Fruit fly (Drosophila melanogaster) whole organism, prepupa: Measurements from ENCODE around the gene kek5.

ENCODE experiments used
- CG10631 ChIP-seq: fragments of 200-800 bp; sonication (Bioruptor generic); optimal IDR thresholded peaks from 2 replicates; lab custom pipeline; 2016; ENCODE audit warnings: missing biosample characterization, missing genetic modification characterization
- CG10669 ChIP-seq: fragments of 200-800 bp; sonication (Bioruptor generic); optimal IDR thresholded peaks from 3 replicates; lab custom pipeline; 2018; ENCODE audit warnings: missing biosample characterization, mild to moderate bottlenecking, missing genetic modification characterization, moderate library complexity
- CG11294 ChIP-seq: fragments of 200-800 bp; sonication (Bioruptor generic); IDR thresholded peaks from 2 replicates; pipeline ENCODE4 v1.3.6; 2022; ENCODE audit warnings: missing biosample characterization, missing genetic modification characterization
- CG11762 ChIP-seq: fragments of 200-800 bp; sonication (Bioruptor generic); optimal IDR thresholded peaks from 3 replicates; lab custom pipeline; 2016; ENCODE audit warnings: missing biosample characterization, missing genetic modification characterization; ENCODE audit not compliant: insufficient read depth
- CG11902 ChIP-seq: fragments of 200-800 bp; sonication (Bioruptor generic); optimal IDR thresholded peaks from 3 replicates; lab custom pipeline; 2016; ENCODE audit warnings: missing biosample characterization, missing genetic modification characterization
- CG15336 ChIP-seq: fragments of 200-800 bp; sonication (Bioruptor generic); IDR thresholded peaks from 2 replicates; pipeline ENCODE4 v1.3.6; 2022; ENCODE audit warnings: missing biosample characterization, missing genetic modification characterization
- CG1621 ChIP-seq: fragments of 200-800 bp; sonication (Bioruptor generic); optimal IDR thresholded peaks from 3 replicates; lab custom pipeline; 2018; ENCODE audit warnings: missing biosample characterization, mild to moderate bottlenecking, missing genetic modification characterization
- CG16779 ChIP-seq: fragments of 200-800 bp; sonication (Bioruptor generic); optimal IDR thresholded peaks from 3 replicates; lab custom pipeline; 2017; ENCODE audit warnings: missing biosample characterization, mild to moderate bottlenecking, missing genetic modification characterization
- CG3032 ChIP-seq: fragments of 200-800 bp; optimal IDR thresholded peaks from 2 replicates; lab custom pipeline; 2019; ENCODE audit warnings: missing biosample characterization, mild to moderate bottlenecking, missing genetic modification characterization, moderate library complexity
- CG31627 ChIP-seq: fragments of 200-800 bp; sonication (Bioruptor generic); optimal IDR thresholded peaks from 3 replicates; lab custom pipeline; 2016; ENCODE audit warnings: missing biosample characterization, missing genetic modification characterization
- CG32006 ChIP-seq: fragments of 200-800 bp; sonication (Bioruptor generic); optimal IDR thresholded peaks from 3 replicates; lab custom pipeline; 2017; ENCODE audit warnings: missing biosample characterization, mild to moderate bottlenecking, missing genetic modification characterization
- CG3919 ChIP-seq: fragments of 200-800 bp; sonication (Bioruptor generic); optimal IDR thresholded peaks from 3 replicates; lab custom pipeline; 2016; ENCODE audit warnings: missing biosample characterization, missing genetic modification characterization
- CG4318 ChIP-seq: fragments of 200-800 bp; sonication (Bioruptor generic); optimal IDR thresholded peaks from 3 replicates; lab custom pipeline; 2017; ENCODE audit warnings: missing biosample characterization, mild to moderate bottlenecking, missing genetic modification characterization
- CG6163 ChIP-seq: fragments of 200-800 bp; sonication (Bioruptor generic); IDR thresholded peaks from 3 replicates; pipeline ENCODE4 v1.3.6; 2022; ENCODE audit warnings: missing biosample characterization, missing genetic modification characterization
- CG6276 ChIP-seq: fragments of 200-800 bp; sonication (Bioruptor generic); optimal IDR thresholded peaks from 2 replicates; lab custom pipeline; 2017; ENCODE audit warnings: missing biosample characterization, mild to moderate bottlenecking, missing genetic modification characterization
- CG6808 ChIP-seq: fragments of 200-800 bp; sonication (Bioruptor generic); optimal IDR thresholded peaks from 3 replicates; lab custom pipeline; 2017; ENCODE audit warnings: missing biosample characterization, missing genetic modification characterization, mild to moderate bottlenecking, moderate library complexity, missing genetic modification reagents
- CG6854 ChIP-seq: fragments of 200-800 bp; sonication (Bioruptor generic); optimal IDR thresholded peaks from 2 replicates; lab custom pipeline; 2017; ENCODE audit warnings: missing biosample characterization, mild to moderate bottlenecking, missing genetic modification characterization
- CG8119 ChIP-seq: fragments of 200-800 bp; sonication (Bioruptor generic); IDR thresholded peaks from 3 replicates; pipeline ENCODE4 v1.3.6; 2022; ENCODE audit warnings: missing biosample characterization, missing genetic modification characterization
- CG8319 ChIP-seq: fragments of 200-800 bp; sonication (Bioruptor generic); optimal IDR thresholded peaks from 3 replicates; lab custom pipeline; 2016; ENCODE audit warnings: missing biosample characterization, missing genetic modification characterization
- CG8632 ChIP-seq: fragments of 200-800 bp; sonication (Bioruptor generic); optimal IDR thresholded peaks from 3 replicates; lab custom pipeline; 2016; ENCODE audit warnings: missing biosample characterization, missing genetic modification characterization
- CG9139 ChIP-seq: fragments of 200-800 bp; sonication (Bioruptor generic); optimal IDR thresholded peaks from 3 replicates; lab custom pipeline; 2017; ENCODE audit warnings: missing biosample characterization, mild to moderate bottlenecking, missing genetic modification characterization
- Eip75B ChIP-seq: fragments of 200-800 bp; sonication (Bioruptor generic); optimal IDR thresholded peaks from 3 replicates; lab custom pipeline; 2016; ENCODE audit warnings: missing biosample characterization, missing genetic modification characterization
- Eip78C ChIP-seq: fragments of 200-800 bp; sonication (Bioruptor generic); peaks from one replicate; lab custom pipeline; 2016; ENCODE audit warnings: missing biosample characterization, missing genetic modification characterization
- Eip93F ChIP-seq: fragments of 200-800 bp; sonication (Bioruptor generic); optimal IDR thresholded peaks from 2 replicates; lab custom pipeline; 2016; ENCODE audit warnings: missing biosample characterization, mild to moderate bottlenecking, missing genetic modification characterization
- Ets21C ChIP-seq: fragments of 200-800 bp; sonication (Bioruptor generic); optimal IDR thresholded peaks from 3 replicates; lab custom pipeline; 2016; ENCODE audit warnings: missing biosample characterization, missing genetic modification characterization
- Ets96B ChIP-seq: fragments of 200-800 bp; optimal IDR thresholded peaks from 2 replicates; lab custom pipeline; 2019; ENCODE audit warnings: missing biosample characterization, mild to moderate bottlenecking, missing genetic modification characterization, moderate library complexity
- Gug ChIP-seq: fragments of 200-800 bp; sonication (Bioruptor generic); IDR thresholded peaks from 2 replicates; pipeline ENCODE4 v1.3.6; 2022; ENCODE audit warnings: missing biosample characterization, missing genetic modification characterization
- Hr38 ChIP-seq: sonication (Bioruptor generic); optimal IDR thresholded peaks from 2 replicates; lab custom pipeline; 2016; ENCODE audit warnings: missing biosample characterization, missing genetic modification characterization
- Hr39 ChIP-seq: fragments of 200-800 bp; sonication (Bioruptor generic); optimal IDR thresholded peaks from 2 replicates; lab custom pipeline; 2016; ENCODE audit warnings: missing biosample characterization, missing genetic modification characterization
- Hr4 ChIP-seq: fragments of 200-800 bp; sonication (Bioruptor generic); optimal IDR thresholded peaks from 3 replicates; lab custom pipeline; 2016; ENCODE audit warnings: missing biosample characterization, missing genetic modification characterization
- Met ChIP-seq: fragments of 200-800 bp; sonication (Bioruptor generic); optimal IDR thresholded peaks from 3 replicates; lab custom pipeline; 2016; ENCODE audit warnings: missing biosample characterization, missing genetic modification characterization
- OdsH ChIP-seq: fragments of 200-800 bp; sonication (Bioruptor generic); optimal IDR thresholded peaks from 3 replicates; lab custom pipeline; 2016; ENCODE audit warnings: missing biosample characterization, missing genetic modification characterization
- Smox ChIP-seq: fragments of 200-800 bp; sonication (Bioruptor generic); optimal IDR thresholded peaks from 3 replicates; lab custom pipeline; 2016; ENCODE audit warnings: missing biosample characterization, missing genetic modification characterization
- Sox14 ChIP-seq: fragments of 200-800 bp; sonication (Bioruptor generic); optimal IDR thresholded peaks from 3 replicates; lab custom pipeline; 2016; ENCODE audit warnings: missing biosample characterization, missing genetic modification characterization
- acj6 ChIP-seq: fragments of 200-800 bp; sonication (Bioruptor generic); optimal IDR thresholded peaks from 3 replicates; lab custom pipeline; 2016; ENCODE audit warnings: missing biosample characterization, missing genetic modification characterization
- cyc ChIP-seq: fragments of 200-800 bp; sonication (Bioruptor generic); optimal IDR thresholded peaks from 3 replicates; lab custom pipeline; 2016; ENCODE audit warnings: missing biosample characterization, missing genetic modification characterization
- dac ChIP-seq: fragments of 200-800 bp; sonication (Bioruptor generic); optimal IDR thresholded peaks from 2 replicates; lab custom pipeline; 2017; ENCODE audit warnings: missing biosample characterization, mild to moderate bottlenecking, missing genetic modification characterization
- dsx ChIP-seq: fragments of 200-800 bp; optimal IDR thresholded peaks from 3 replicates; lab custom pipeline; 2019; ENCODE audit warnings: missing biosample characterization, mild to moderate bottlenecking, missing genetic modification characterization, moderate library complexity; ENCODE audit not compliant: poor library complexity, severe bottlenecking
- eg ChIP-seq: fragments of 200-800 bp; sonication (Bioruptor generic); IDR thresholded peaks from 3 replicates; pipeline ENCODE4 v1.3.6; 2022; ENCODE audit warnings: missing biosample characterization, missing genetic modification characterization
- fd85E ChIP-seq: fragments of 200-800 bp; sonication (Bioruptor generic); optimal IDR thresholded peaks from 3 replicates; lab custom pipeline; 2016; ENCODE audit warnings: missing biosample characterization, missing genetic modification characterization
- fkh ChIP-seq: fragments of 200-800 bp; sonication (Bioruptor generic); optimal IDR thresholded peaks from 3 replicates; lab custom pipeline; 2017; ENCODE audit warnings: missing biosample characterization, mild to moderate bottlenecking, missing genetic modification characterization, moderate library complexity
- lz ChIP-seq: fragments of 200-800 bp; sonication (Bioruptor generic); optimal IDR thresholded peaks from 3 replicates; lab custom pipeline; 2016; ENCODE audit warnings: missing biosample characterization, missing genetic modification characterization
- net ChIP-seq: fragments of 200-800 bp; sonication (Bioruptor generic); optimal IDR thresholded peaks from 3 replicates; lab custom pipeline; 2016; ENCODE audit warnings: missing biosample characterization, missing genetic modification characterization
- pdm3 ChIP-seq: fragments of 200-800 bp; sonication (Bioruptor generic); optimal IDR thresholded peaks from 3 replicates; lab custom pipeline; 2016; ENCODE audit warnings: missing biosample characterization, missing genetic modification characterization
- salr ChIP-seq, 2 experiments: fragments of 200-800 bp; sonication (Bioruptor generic); optimal IDR thresholded peaks; 3 replicates each; lab custom pipeline; 2016 to 2018; ENCODE audit warnings: missing biosample characterization in 2 of 2, missing genetic modification characterization in 2 of 2, mild to moderate bottlenecking in 1 of 2
- spab ChIP-seq: fragments of 200-800 bp; sonication (Bioruptor generic); optimal IDR thresholded peaks from 2 replicates; lab custom pipeline; 2017; ENCODE audit warnings: missing biosample characterization, mild to moderate bottlenecking, missing genetic modification characterization, missing genetic modification reagents
- svp ChIP-seq: fragments of 200-800 bp; sonication (Bioruptor generic); peaks from one replicate; lab custom pipeline; 2016; ENCODE audit warnings: missing biosample characterization, missing genetic modification characterization
- topi ChIP-seq: fragments of 200-800 bp; sonication (Bioruptor generic); optimal IDR thresholded peaks from 3 replicates; lab custom pipeline; 2016; ENCODE audit warnings: missing biosample characterization, missing genetic modification characterization
- vri ChIP-seq: fragments of 200-800 bp; sonication (Bioruptor generic); optimal IDR thresholded peaks from 3 replicates; lab custom pipeline; 2016; ENCODE audit warnings: missing biosample characterization, mild to moderate bottlenecking, missing genetic modification characterization

kek5 gene

DNA sequence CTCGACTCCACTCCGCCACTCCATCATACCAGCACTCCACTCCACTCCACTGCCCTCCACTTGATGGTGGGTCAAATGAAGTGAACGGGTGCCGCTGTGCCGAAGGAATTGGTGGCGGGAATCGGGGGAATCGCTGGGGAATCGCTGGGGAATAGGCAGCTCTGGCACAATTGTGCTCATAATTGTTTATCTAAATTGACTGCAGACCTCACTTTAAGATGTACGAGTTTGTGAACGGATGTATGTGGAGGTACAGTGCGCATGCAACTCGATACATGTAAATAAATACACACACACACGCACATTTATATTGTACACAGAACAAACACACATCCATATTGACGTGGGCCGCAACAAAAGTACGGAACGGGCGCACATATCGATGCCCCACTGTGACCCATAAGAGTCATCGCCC lies 19.0 kb downstream of the kek5 start (continued):
- TF ChIP-seq Hr39 = peak; percentile 4
- no peak for TF ChIP-seq Eip75B
- peak; percentile 41 for TF ChIP-seq fkh
- 0 out of 3 replicates have a peak, but pooled peaks have one; percentile 36 for TF ChIP-seq CG6163 (GFP tag; lab: Robert Waterston, UW)
- no peak for TF ChIP-seq CG8319 (GFP tag; lab: Kevin White, UChicago)
- TF ChIP-seq cyc = no peak
- no peak for TF ChIP-seq CG32006
- TF ChIP-seq Ets96B (tag; lab: Kevin White, UChicago) = no peak
- TF ChIP-seq dsx = no peak
- TF ChIP-seq CG1621 (tag; lab: Kevin White, UChicago) = peak; percentile 40
- peak; percentile 63 for TF ChIP-seq svp
- TF ChIP-seq acj6 = peak; percentile 2
- no peak for TF ChIP-seq Smox (GFP tag; lab: Kevin White, UChicago)
- TF ChIP-seq CG31627 (GFP tag; lab: Kevin White, UChicago) = peak; percentile 3
- TF ChIP-seq pdm3 (GFP tag; lab: Kevin White, UChicago) = peak; percentile 7
- TF ChIP-seq, all 60 proteins: peak for 12

dm6 chrX:19375450-19375849 lies 22.5 kb downstream of the kek5 start:
- TF ChIP-seq CG32006 (no peak), CG11762 (GFP tag; lab: Kevin White, UChicago) (no peak), CG9139 (GFP tag; lab: Kevin White, UChicago) (no peak), dac (no peak), CG3919 (peak; percentile 11), topi (GFP tag; lab: Kevin White, UChicago) (no peak), Ets21C (no peak), Hr39 (no peak), CG11294 (GFP tag; lab: Robert Waterston, UW) (no peak), CG3032 (tag; lab: Kevin White, UChicago) (no peak), CG6163 (GFP tag; lab: Robert Waterston, UW) (peak; percentile 24; the same call in 1 of the 3 replicates), CG10631 (GFP tag; lab: Kevin White, UChicago) (no peak), CG10669 (GFP tag; lab: Kevin White, UChicago) (peak; percentile 2), salr (GFP tag; optimal IDR thresholded peaks at IDR 0.05; lab: Kevin White, UChicago) (no peak), CG16779 (tag; lab: Kevin White, UChicago) (no peak), Smox (GFP tag; lab: Kevin White, UChicago) (no peak), vri (GFP tag; lab: Kevin White, UChicago) (peak; percentile 32), acj6 (no peak), fd85E (GFP tag; lab: Kevin White, UChicago) (no peak), Hr38 (GFP tag; lab: Kevin White, UChicago) (no peak), CG8119 (GFP tag; lab: Robert Waterston, UW) (no peak), CG31627 (GFP tag; lab: Kevin White, UChicago) (no peak), CG15336 (GFP tag; lab: Robert Waterston, UW) (no peak), Eip93F (no peak), lz (GFP tag; lab: Kevin White, UChicago) (no peak), CG6808 (GFP tag; lab: Kevin White, UChicago) (peak; percentile 22), Ets96B (tag; lab: Kevin White, UChicago) (no peak), dsx (peak; percentile 40), CG8632 (GFP tag; lab: Kevin White, UChicago) (peak; percentile 7), CG6854 (peak; percentile 40), OdsH (no peak), CG4318 (no peak), CG8319 (GFP tag; lab: Kevin White, UChicago) (no peak), svp (peak; percentile 86), fkh (peak; percentile 90), Gug (GFP tag; lab: Robert Waterston, UW) (no peak), pdm3 (GFP tag; lab: Kevin White, UChicago) (no peak), Hr4 (GFP tag; lab: Kevin White, UChicago) (no peak), Met (GFP tag; lab: Kevin White, UChicago) (peak; percentile 1), CG6276 (GFP tag; lab: Kevin White, UChicago) (no peak), Sox14 (GFP tag; lab: Kevin White, UChicago) (no peak), Eip78C (GFP tag; lab: Kevin White, UChicago) (no peak), CG11902 (no peak), net (no peak), CG1621 (tag; lab: Kevin White, UChicago) (no peak), spab (GFP tag; lab: Kevin White, UChicago) (no peak), eg (GFP tag; lab: Robert Waterston, UW) (no peak)
